Fruit fly (Drosophila melanogaster) whole organism, embryonic: ENCODE results near the gene Mrp5.
A peak's percentile ranks its signal among the peaks of the same experiment; 100 is the strongest.

ENCODE experiments used
- Adf1 ChIP-seq: fragments of 200-800 bp; sonication (Bioruptor generic); IDR thresholded peaks from 2 replicates; pipeline ENCODE4 v1.3.6; 2022; ENCODE audit warnings: missing biosample characterization, missing genetic modification characterization
- CG10209 ChIP-seq: fragments of 200-800 bp; sonication (Bioruptor generic); optimal IDR thresholded peaks from 3 replicates; lab custom pipeline; 2017; ENCODE audit warnings: missing biosample characterization, mild to moderate bottlenecking, missing genetic modification characterization, missing genetic modification reagents
- CG10462 ChIP-seq: fragments of 200-800 bp; sonication (Bioruptor generic); optimal IDR thresholded peaks from 2 replicates; lab custom pipeline; 2016; ENCODE audit warnings: missing biosample characterization, missing genetic modification characterization
- CG10543 ChIP-seq: fragments of 200-800 bp; sonication (Bioruptor generic); optimal IDR thresholded peaks from 3 replicates; lab custom pipeline; 2017; ENCODE audit warnings: missing biosample characterization, mild to moderate bottlenecking, missing genetic modification characterization, moderate library complexity
- CG10565 ChIP-seq: fragments of 200-800 bp; sonication (Bioruptor generic); optimal IDR thresholded peaks from 3 replicates; lab custom pipeline; 2016; ENCODE audit warnings: missing biosample characterization, mild to moderate bottlenecking, missing genetic modification characterization
- CG11723 ChIP-seq: fragments of 200-800 bp; sonication (Bioruptor generic); optimal IDR thresholded peaks from 2 replicates; lab custom pipeline; 2017; ENCODE audit warnings: missing biosample characterization, mild to moderate bottlenecking, missing genetic modification characterization
- CG12071 ChIP-seq: fragments of 200-800 bp; sonication (Bioruptor generic); optimal IDR thresholded peaks from 3 replicates; lab custom pipeline; 2018; ENCODE audit warnings: missing biosample characterization, mild to moderate bottlenecking, missing genetic modification characterization
- CG12104 ChIP-seq: fragments of 200-800 bp; sonication (Bioruptor generic); optimal IDR thresholded peaks from 3 replicates; lab custom pipeline; 2016; ENCODE audit warnings: missing biosample characterization, missing genetic modification characterization
- CG14860 ChIP-seq: fragments of 200-800 bp; sonication (Bioruptor generic); IDR thresholded peaks from 3 replicates; pipeline ENCODE4 v1.3.6; 2022; ENCODE audit warnings: missing biosample characterization, missing genetic modification characterization; ENCODE audit not compliant: partially characterized antibody
- CG14965 ChIP-seq: fragments of 200-800 bp; sonication (Bioruptor generic); optimal IDR thresholded peaks from 2 replicates; lab custom pipeline; 2016; ENCODE audit warnings: missing biosample characterization, missing genetic modification characterization, borderline replicate concordance
- CG15514 ChIP-seq: fragments of 200-800 bp; sonication (Bioruptor generic); optimal IDR thresholded peaks from 3 replicates; lab custom pipeline; 2017; ENCODE audit warnings: missing biosample characterization, missing genetic modification characterization, mild to moderate bottlenecking, moderate library complexity, missing genetic modification reagents
- CG17568 ChIP-seq: fragments of 200-800 bp; sonication (Bioruptor generic); optimal IDR thresholded peaks from 2 replicates; lab custom pipeline; 2018; ENCODE audit warnings: missing biosample characterization, mild to moderate bottlenecking, missing genetic modification characterization, moderate library complexity
- CG1792 ChIP-seq: fragments of 200-800 bp; sonication (Bioruptor generic); optimal IDR thresholded peaks from 2 replicates; lab custom pipeline; 2016; ENCODE audit warnings: missing biosample characterization, missing genetic modification characterization
- CG18764 ChIP-seq: fragments of 200-800 bp; sonication (Bioruptor generic); optimal IDR thresholded peaks from 3 replicates; lab custom pipeline; 2016; ENCODE audit warnings: missing biosample characterization, missing genetic modification characterization
- CG2199 ChIP-seq: fragments of 200-800 bp; sonication (Bioruptor generic); IDR thresholded peaks from 3 replicates; pipeline ENCODE4 v1.3.6; 2022; ENCODE audit warnings: missing biosample characterization, missing genetic modification characterization
- CG6683 ChIP-seq: fragments of 200-800 bp; sonication (Bioruptor generic); optimal IDR thresholded peaks from 2 replicates; lab custom pipeline; 2017; ENCODE audit warnings: missing biosample characterization, mild to moderate bottlenecking, missing genetic modification characterization, missing genetic modification reagents
- CG7963 ChIP-seq: fragments of 200-800 bp; sonication (Bioruptor generic); IDR thresholded peaks from 3 replicates; pipeline ENCODE4 v1.3.6; 2022; ENCODE audit warnings: missing biosample characterization, missing genetic modification characterization; ENCODE audit not compliant: partially characterized antibody
- CG8924 ChIP-seq: fragments of 200-800 bp; optimal IDR thresholded peaks from 3 replicates; lab custom pipeline; 2019; ENCODE audit warnings: missing biosample characterization, mild to moderate bottlenecking, missing genetic modification characterization, moderate library complexity
- HLH4C ChIP-seq: fragments of 200-800 bp; sonication (Bioruptor generic); IDR thresholded peaks from 3 replicates; pipeline ENCODE4 v1.3.6; 2022; ENCODE audit warnings: missing biosample characterization, missing genetic modification characterization; ENCODE audit not compliant: partially characterized antibody
- HmgZ ChIP-seq: fragments of 200-800 bp; sonication (Bioruptor generic); optimal IDR thresholded peaks from 2 replicates; lab custom pipeline; 2018; ENCODE audit warnings: missing biosample characterization, mild to moderate bottlenecking, missing genetic modification characterization
- Hr3 ChIP-seq: fragments of 200-800 bp; sonication (Bioruptor generic); optimal IDR thresholded peaks from 3 replicates; lab custom pipeline; 2016; ENCODE audit warnings: missing biosample characterization, missing genetic modification characterization
- MESR4 ChIP-seq: fragments of 200-800 bp; sonication (Bioruptor generic); optimal IDR thresholded peaks from 2 replicates; lab custom pipeline; 2018; ENCODE audit warnings: missing biosample characterization, mild to moderate bottlenecking, missing genetic modification characterization, moderate library complexity
- Max ChIP-seq: fragments of 200-800 bp; sonication (Bioruptor generic); optimal IDR thresholded peaks from 2 replicates; lab custom pipeline; 2016; ENCODE audit warnings: missing biosample characterization, mild to moderate bottlenecking, missing genetic modification characterization
- Mrtf ChIP-seq: fragments of 200-800 bp; sonication (Bioruptor generic); IDR thresholded peaks from 3 replicates; pipeline ENCODE4 v1.3.6; 2022; ENCODE audit warnings: missing biosample characterization, missing genetic modification characterization
- Nf-YB ChIP-seq: fragments of 200-800 bp; sonication (Bioruptor generic); optimal IDR thresholded peaks from 3 replicates; lab custom pipeline; 2019; ENCODE audit warnings: missing biosample characterization, mild to moderate bottlenecking, missing genetic modification characterization, moderate library complexity
- Ravus ChIP-seq: fragments of 200-800 bp; sonication (Bioruptor generic); IDR thresholded peaks from 2 replicates; pipeline ENCODE4 v1.3.6; 2022; ENCODE audit warnings: missing biosample characterization, missing genetic modification characterization
- amos ChIP-seq: fragments of 200-800 bp; sonication (Bioruptor generic); IDR thresholded peaks from 2 replicates; pipeline ENCODE4 v1.3.6; 2022; ENCODE audit warnings: missing biosample characterization, missing genetic modification characterization; ENCODE audit not compliant: partially characterized antibody
- bab2 ChIP-seq: fragments of 200-800 bp; sonication (Bioruptor generic); optimal IDR thresholded peaks from 2 replicates; lab custom pipeline; 2016; ENCODE audit warnings: missing biosample characterization, missing genetic modification characterization
- caup ChIP-seq: fragments of 200-800 bp; sonication (Bioruptor generic); optimal IDR thresholded peaks from 3 replicates; lab custom pipeline; 2017; ENCODE audit warnings: missing biosample characterization, mild to moderate bottlenecking, missing genetic modification characterization, moderate library complexity; ENCODE audit not compliant: severe bottlenecking
- dati ChIP-seq: fragments of 200-800 bp; sonication (Bioruptor generic); IDR thresholded peaks from 2 replicates; pipeline ENCODE4 v1.3.6; 2022; ENCODE audit warnings: missing biosample characterization, missing genetic modification characterization
- emc ChIP-seq: fragments of 200-800 bp; sonication (Bioruptor generic); optimal IDR thresholded peaks from 2 replicates; lab custom pipeline; 2016; ENCODE audit warnings: missing biosample characterization, missing genetic modification characterization
- fd96Cb ChIP-seq: fragments of 200-800 bp; sonication (Bioruptor generic); optimal IDR thresholded peaks from 2 replicates; lab custom pipeline; 2018; ENCODE audit warnings: missing biosample characterization, mild to moderate bottlenecking, missing genetic modification characterization, moderate library complexity
- gce ChIP-seq: fragments of 200-800 bp; sonication (Bioruptor generic); IDR thresholded peaks from 3 replicates; pipeline ENCODE4 v1.3.6; 2022; ENCODE audit warnings: missing biosample characterization, missing genetic modification characterization
- gem ChIP-seq: fragments of 200-800 bp; sonication (Bioruptor generic); optimal IDR thresholded peaks from 2 replicates; lab custom pipeline; 2019; ENCODE audit warnings: missing biosample characterization, mild to moderate bottlenecking, missing genetic modification characterization, moderate library complexity
- nerfin-1 ChIP-seq: fragments of 200-800 bp; sonication (Bioruptor generic); optimal IDR thresholded peaks from 3 replicates; lab custom pipeline; 2019; ENCODE audit warnings: missing biosample characterization, mild to moderate bottlenecking, missing genetic modification characterization, moderate library complexity
- ro ChIP-seq: fragments of 200-800 bp; sonication (Bioruptor generic); IDR thresholded peaks from 2 replicates; pipeline ENCODE4 v1.3.6; 2022; ENCODE audit warnings: missing biosample characterization, missing genetic modification characterization
- schlank ChIP-seq: fragments of 200-800 bp; sonication (Bioruptor generic); optimal IDR thresholded peaks from 2 replicates; lab custom pipeline; 2018; ENCODE audit warnings: missing biosample characterization, mild to moderate bottlenecking, missing genetic modification characterization
- sim ChIP-seq: fragments of 200-800 bp; sonication (Bioruptor generic); IDR thresholded peaks from 2 replicates; pipeline ENCODE4 v1.3.6; 2022; ENCODE audit warnings: missing biosample characterization, missing genetic modification characterization
- sr ChIP-seq: fragments of 200-800 bp; sonication (Bioruptor generic); IDR thresholded peaks from 3 replicates; pipeline ENCODE4 v1.3.6; 2022; ENCODE audit warnings: missing biosample characterization, missing genetic modification characterization
- stwl ChIP-seq: fragments of 200-800 bp; sonication (Bioruptor generic); optimal IDR thresholded peaks from 3 replicates; lab custom pipeline; 2018; ENCODE audit warnings: missing biosample characterization, mild to moderate bottlenecking, missing genetic modification characterization, moderate library complexity
- tap ChIP-seq: fragments of 200-800 bp; optimal IDR thresholded peaks from 3 replicates; lab custom pipeline; 2019; ENCODE audit warnings: missing biosample characterization, mild to moderate bottlenecking, missing genetic modification characterization, moderate library complexity
- tup ChIP-seq: fragments of 200-800 bp; sonication (Bioruptor generic); optimal IDR thresholded peaks from 2 replicates; lab custom pipeline; 2016; ENCODE audit warnings: missing biosample characterization, mild to moderate bottlenecking, missing genetic modification characterization, moderate library complexity
- vnd ChIP-seq: fragments of 200-800 bp; sonication (Bioruptor generic); IDR thresholded peaks from 3 replicates; pipeline ENCODE4 v1.3.6; 2022; ENCODE audit warnings: missing biosample characterization, missing genetic modification characterization; ENCODE audit not compliant: partially characterized antibody
- wor ChIP-seq: fragments of 200-800 bp; sonication (Bioruptor generic); IDR thresholded peaks from 2 replicates; pipeline ENCODE4 v1.3.6; 2022; ENCODE audit warnings: missing biosample characterization, missing genetic modification characterization

Mrp5 gene

DNA sequence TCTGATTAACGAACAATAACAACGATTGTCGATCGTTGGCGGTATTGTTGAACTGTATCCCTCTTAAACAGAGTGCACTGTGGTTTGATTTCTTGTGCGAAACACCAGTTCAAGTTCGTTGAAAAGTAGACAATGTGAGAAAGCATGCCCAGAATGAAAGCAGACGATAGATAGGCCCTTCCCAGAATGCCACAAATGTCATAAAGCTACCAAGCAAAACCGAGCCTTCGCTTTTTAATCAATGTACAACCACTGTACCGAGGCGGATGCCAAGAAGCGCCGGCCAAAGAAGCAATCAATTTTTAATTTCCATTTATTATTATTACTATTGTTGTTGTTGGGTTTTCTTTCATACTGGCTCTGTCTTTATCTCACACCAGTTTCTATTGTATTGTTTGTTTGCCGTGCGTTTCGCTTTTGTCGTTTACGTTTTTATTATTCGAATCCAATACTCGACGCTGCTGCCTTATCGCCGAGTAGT is 33.4 kb upstream of the Mrp5 start (continued):
- TF ChIP-seq CG14965 = no peak
- no peak for TF ChIP-seq CG10543 (GFP tag; lab: Kevin White, UChicago)
- peak; percentile 43; the same call in 2 of the 3 replicates for TF ChIP-seq sr
- TF ChIP-seq nerfin-1 (tag; lab: Kevin White, UChicago) = no peak
- TF ChIP-seq amos (GFP tag; lab: Robert Waterston, UW) = no peak
- peak; percentile 70 for TF ChIP-seq CG1792 (GFP tag; lab: Kevin White, UChicago)
- TF ChIP-seq emc (GFP tag; lab: Kevin White, UChicago) = peak; percentile 34
- TF ChIP-seq HLH4C (GFP tag; lab: Robert Waterston, UW) = no peak
- peak; percentile 53 for TF ChIP-seq CG6683 (GFP tag; lab: Kevin White, UChicago)
- TF ChIP-seq CG14860 = no peak
- TF ChIP-seq bab2 = peak; percentile 52
- TF ChIP-seq CG10462 (GFP tag; lab: Kevin White, UChicago) = peak; percentile 68
- TF ChIP-seq tup (GFP tag; lab: Kevin White, UChicago) = peak; percentile 28
- peak; percentile 69 for TF ChIP-seq ro (GFP tag; lab: Robert Waterston, UW)
- TF ChIP-seq Mrtf = peak; percentile 82
- peak; percentile 74 for TF ChIP-seq tap
- peak; percentile 87 for TF ChIP-seq CG12071 (GFP tag; lab: Kevin White, UChicago)
- peak; percentile 88; the same call in 2 of the 3 replicates for TF ChIP-seq gce (GFP tag; lab: Robert Waterston, UW)
- TF ChIP-seq stwl (tag; lab: Kevin White, UChicago) = no peak
- TF ChIP-seq CG12104 = peak; percentile 67
- TF ChIP-seq CG2199 = peak; percentile 73; the same call in 1 of the 3 replicates
- TF ChIP-seq CG18764 (GFP tag; lab: Kevin White, UChicago) = peak; percentile 70
- no peak for TF ChIP-seq CG10565 (GFP tag; lab: Kevin White, UChicago)
- peak; percentile 82 for TF ChIP-seq Hr3 (GFP tag; lab: Kevin White, UChicago)
- peak; percentile 77 for TF ChIP-seq HmgZ (tag; lab: Kevin White, UChicago)
- no peak for TF ChIP-seq CG7963 (GFP tag; lab: Robert Waterston, UW)
- TF ChIP-seq vnd (GFP tag; lab: Robert Waterston, UW) = no peak
- TF ChIP-seq fd96Cb = peak; percentile 78
- peak; percentile 38 for TF ChIP-seq Nf-YB
- peak; percentile 84 for TF ChIP-seq CG8924 (tag; lab: Kevin White, UChicago)
- TF ChIP-seq CG11723 (GFP tag; lab: Kevin White, UChicago) = peak; percentile 38
- peak; percentile 89 for TF ChIP-seq gem (tag; lab: Kevin White, UChicago)
- peak; percentile 78 for TF ChIP-seq wor (GFP tag; lab: Robert Waterston, UW)
- peak; percentile 64 for TF ChIP-seq dati (GFP tag; lab: Robert Waterston, UW)
- TF ChIP-seq schlank (tag; lab: Kevin White, UChicago) = peak; percentile 49
- TF ChIP-seq Max = peak; percentile 54
- TF ChIP-seq caup (GFP tag; lab: Kevin White, UChicago) = peak; percentile 74
- no peak for TF ChIP-seq MESR4 (GFP tag; lab: Kevin White, UChicago)
- TF ChIP-seq CG15514 (GFP tag; lab: Kevin White, UChicago) = peak; percentile 74
- TF ChIP-seq CG10209 = peak; percentile 83
- TF ChIP-seq Adf1 (GFP tag; lab: Robert Waterston, UW) = peak; percentile 76
- TF ChIP-seq Ravus = peak; percentile 22; the same call in 1 of the 2 replicates
- peak; percentile 60; the same call in 1 of the 2 replicates for TF ChIP-seq sim (GFP tag; lab: Robert Waterston, UW)
- TF ChIP-seq CG17568 (GFP tag; lab: Kevin White, UChicago) = peak; percentile 77
